Fruit fly (Drosophila melanogaster) whole organism, embryonic: ENCODE measurements around the gene CG5665.
A peak's percentile ranks its signal among the peaks of the same experiment; 100 is the strongest.

Experiments used
- Atf3 ChIP-seq: fragments of 200-800 bp; sonication (Bioruptor generic); optimal IDR thresholded peaks from 3 replicates; lab custom pipeline; 2016; ENCODE audit warnings: missing biosample characterization, missing genetic modification characterization
- B-H1 ChIP-seq: fragments of 200-800 bp; sonication (Bioruptor generic); IDR thresholded peaks from 3 replicates; pipeline ENCODE4 v1.3.6; 2022; ENCODE audit warnings: missing biosample characterization, missing genetic modification characterization
- BEAF-32 ChIP-seq: fragments of 200-800 bp; sonication (Bioruptor generic); optimal IDR thresholded peaks from 3 replicates; lab custom pipeline; 2017; ENCODE audit warnings: missing biosample characterization, missing genetic modification characterization, mild to moderate bottlenecking, moderate library complexity, missing genetic modification reagents
- Bgb ChIP-seq: fragments of 200-800 bp; sonication (Bioruptor generic); IDR thresholded peaks from 2 replicates; pipeline ENCODE4 v1.3.6; 2022; ENCODE audit warnings: missing biosample characterization, missing genetic modification characterization; ENCODE audit not compliant: partially characterized antibody
- CG10366 ChIP-seq: fragments of 200-800 bp; sonication (Bioruptor generic); IDR thresholded peaks from 2 replicates; pipeline ENCODE4 v1.3.6; 2022; ENCODE audit warnings: missing biosample characterization, missing genetic modification characterization
- CG10979 ChIP-seq: fragments of 200-800 bp; sonication (Bioruptor generic); optimal IDR thresholded peaks from 2 replicates; lab custom pipeline; 2018; ENCODE audit warnings: missing biosample characterization, mild to moderate bottlenecking, missing genetic modification characterization, moderate library complexity
- CG11085 ChIP-seq: fragments of 200-800 bp; sonication (Bioruptor generic); IDR thresholded peaks from 2 replicates; pipeline ENCODE4 v1.3.6; 2022; ENCODE audit warnings: missing biosample characterization, missing genetic modification characterization
- CG11398 ChIP-seq: fragments of 200-800 bp; sonication (Bioruptor generic); optimal IDR thresholded peaks from 2 replicates; lab custom pipeline; 2016; ENCODE audit warnings: missing biosample characterization, missing genetic modification characterization
- CG11723 ChIP-seq: fragments of 200-800 bp; sonication (Bioruptor generic); optimal IDR thresholded peaks from 2 replicates; lab custom pipeline; 2017; ENCODE audit warnings: missing biosample characterization, mild to moderate bottlenecking, missing genetic modification characterization
- CG12071 ChIP-seq: fragments of 200-800 bp; sonication (Bioruptor generic); optimal IDR thresholded peaks from 3 replicates; lab custom pipeline; 2018; ENCODE audit warnings: missing biosample characterization, mild to moderate bottlenecking, missing genetic modification characterization
- CG12391 ChIP-seq: fragments of 200-800 bp; sonication (Bioruptor generic); optimal IDR thresholded peaks from 3 replicates; lab custom pipeline; 2018; ENCODE audit warnings: missing biosample characterization, mild to moderate bottlenecking, missing genetic modification characterization, moderate library complexity
- CG12659 ChIP-seq: fragments of 200-800 bp; sonication (Bioruptor generic); optimal IDR thresholded peaks from 3 replicates; lab custom pipeline; 2017; ENCODE audit warnings: mild to moderate bottlenecking, missing biosample characterization, missing genetic modification reagents, missing genetic modification characterization
- CG13123 ChIP-seq: fragments of 200-800 bp; sonication (Bioruptor generic); optimal IDR thresholded peaks from 2 replicates; lab custom pipeline; 2016; ENCODE audit warnings: missing biosample characterization, missing genetic modification characterization
- CG15514 ChIP-seq: fragments of 200-800 bp; sonication (Bioruptor generic); optimal IDR thresholded peaks from 3 replicates; lab custom pipeline; 2017; ENCODE audit warnings: missing biosample characterization, missing genetic modification characterization, mild to moderate bottlenecking, moderate library complexity, missing genetic modification reagents
- CG15696 ChIP-seq: fragments of 200-800 bp; sonication (Bioruptor generic); optimal IDR thresholded peaks from 2 replicates; lab custom pipeline; 2019; ENCODE audit warnings: missing biosample characterization, mild to moderate bottlenecking, missing genetic modification characterization, moderate library complexity
- CG18476 ChIP-seq: fragments of 200-800 bp; sonication (Bioruptor generic); optimal IDR thresholded peaks from 2 replicates; lab custom pipeline; 2016; ENCODE audit warnings: missing biosample characterization, mild to moderate bottlenecking, missing genetic modification characterization
- CG2875 ChIP-seq: fragments of 200-800 bp; sonication (Bioruptor generic); optimal IDR thresholded peaks from 2 replicates; lab custom pipeline; 2017; ENCODE audit warnings: missing biosample characterization, mild to moderate bottlenecking, missing genetic modification characterization, missing genetic modification reagents
- CG30403 ChIP-seq: fragments of 200-800 bp; sonication (Bioruptor generic); optimal IDR thresholded peaks from 3 replicates; lab custom pipeline; 2016; ENCODE audit warnings: missing biosample characterization, missing genetic modification characterization
- CG30431 ChIP-seq: fragments of 200-800 bp; sonication (Bioruptor generic); optimal IDR thresholded peaks from 2 replicates; lab custom pipeline; 2017; ENCODE audit warnings: missing biosample characterization, missing genetic modification characterization
- CG3995 ChIP-seq: fragments of 200-800 bp; sonication (Bioruptor generic); optimal IDR thresholded peaks from 3 replicates; lab custom pipeline; 2016; ENCODE audit warnings: missing biosample characterization, missing genetic modification characterization
- CG4404 ChIP-seq: fragments of 200-800 bp; sonication (Bioruptor generic); IDR thresholded peaks from 2 replicates; pipeline ENCODE4 v1.3.6; 2022; ENCODE audit warnings: missing biosample characterization, missing genetic modification characterization
- CG4820 ChIP-seq: fragments of 200-800 bp; sonication (Bioruptor generic); optimal IDR thresholded peaks from 3 replicates; lab custom pipeline; 2016; ENCODE audit warnings: missing biosample characterization, missing genetic modification characterization
- CG6175 ChIP-seq: fragments of 200-800 bp; sonication (Bioruptor generic); IDR thresholded peaks from 3 replicates; pipeline ENCODE4 v1.3.6; 2022; ENCODE audit warnings: missing biosample characterization, missing genetic modification characterization
- CG6689 ChIP-seq: fragments of 200-800 bp; sonication (Bioruptor generic); IDR thresholded peaks from 2 replicates; pipeline ENCODE4 v1.3.6; 2022; ENCODE audit warnings: missing biosample characterization, missing genetic modification characterization
- CG7839 ChIP-seq: fragments of 200-800 bp; sonication (Bioruptor generic); optimal IDR thresholded peaks from 3 replicates; lab custom pipeline; 2018; ENCODE audit warnings: missing biosample characterization, mild to moderate bottlenecking, missing genetic modification characterization, moderate library complexity
- CG8478 ChIP-seq: fragments of >200 bp; optimal IDR thresholded peaks from 2 replicates; lab custom pipeline; 2018
- CG9727 ChIP-seq: fragments of 200-800 bp; sonication (Bioruptor generic); optimal IDR thresholded peaks from 3 replicates; lab custom pipeline; 2017; ENCODE audit warnings: missing biosample characterization, mild to moderate bottlenecking, missing genetic modification characterization
- Doc2 ChIP-seq: fragments of 200-800 bp; sonication (Bioruptor generic); IDR thresholded peaks from 2 replicates; pipeline ENCODE4 v1.3.6; 2022; ENCODE audit warnings: missing biosample characterization, missing genetic modification characterization
- HLH4C ChIP-seq: fragments of 200-800 bp; sonication (Bioruptor generic); IDR thresholded peaks from 3 replicates; pipeline ENCODE4 v1.3.6; 2022; ENCODE audit warnings: missing biosample characterization, missing genetic modification characterization; ENCODE audit not compliant: partially characterized antibody
- Hsf ChIP-seq: fragments of 200-800 bp; sonication (Bioruptor generic); optimal IDR thresholded peaks from 3 replicates; lab custom pipeline; 2016; ENCODE audit warnings: missing biosample characterization, missing genetic modification characterization
- NC2β ChIP-seq: fragments of 200-800 bp; sonication (Bioruptor generic); optimal IDR thresholded peaks from 2 replicates; lab custom pipeline; 2016; ENCODE audit warnings: missing biosample characterization, missing genetic modification characterization
- Optix ChIP-seq: fragments of 200-800 bp; sonication (Bioruptor generic); IDR thresholded peaks from 3 replicates; pipeline ENCODE4 v1.3.6; 2022; ENCODE audit warnings: missing biosample characterization, missing genetic modification characterization
- Pdp1 ChIP-seq, 2 experiments: fragments of 200-800 bp; sonication (Bioruptor generic); optimal IDR thresholded peaks; 3 replicates each; lab custom pipeline; 2016; ENCODE audit warnings: missing biosample characterization in 2 of 2, missing genetic modification characterization in 2 of 2, mild to moderate bottlenecking in 1 of 2, moderate library complexity in 1 of 2
- ac ChIP-seq: fragments of 200-800 bp; sonication (Bioruptor generic); optimal IDR thresholded peaks from 3 replicates; lab custom pipeline; 2017; ENCODE audit warnings: missing biosample characterization, mild to moderate bottlenecking, missing genetic modification characterization
- amos ChIP-seq: fragments of 200-800 bp; sonication (Bioruptor generic); IDR thresholded peaks from 2 replicates; pipeline ENCODE4 v1.3.6; 2022; ENCODE audit warnings: missing biosample characterization, missing genetic modification characterization; ENCODE audit not compliant: partially characterized antibody
- cas ChIP-seq: fragments of 200-800 bp; sonication (Bioruptor generic); IDR thresholded peaks from 2 replicates; pipeline ENCODE4 v1.3.6; 2022; ENCODE audit warnings: missing biosample characterization, missing genetic modification characterization
- chinmo ChIP-seq: fragments of 200-800 bp; sonication (Bioruptor generic); IDR thresholded peaks from 4 replicates; pipeline ENCODE4 v1.3.6; 2022; ENCODE audit warnings: missing biosample characterization, missing genetic modification characterization; ENCODE audit not compliant: partially characterized antibody
- chm ChIP-seq: fragments of 200-800 bp; sonication (Bioruptor generic); IDR thresholded peaks from 2 replicates; pipeline ENCODE4 v1.3.6; 2022; ENCODE audit warnings: missing biosample characterization, missing genetic modification characterization
- croc ChIP-seq: fragments of 200-800 bp; sonication (Bioruptor generic); conservative IDR thresholded peaks from 3 replicates; pipeline ENCODE4 v1.3.6; 2022; ENCODE audit warnings: missing biosample characterization, missing genetic modification characterization
- h ChIP-seq: fragments of >200 bp; optimal IDR thresholded peaks from 2 replicates; lab custom pipeline; 2017
- oc ChIP-seq: fragments of 200-800 bp; sonication (Bioruptor generic); optimal IDR thresholded peaks from 2 replicates; lab custom pipeline; 2018; ENCODE audit warnings: missing biosample characterization, mild to moderate bottlenecking, missing genetic modification characterization, moderate library complexity
- onecut ChIP-seq: fragments of 200-800 bp; sonication (Bioruptor generic); IDR thresholded peaks from 2 replicates; pipeline ENCODE4 v1.3.6; 2022; ENCODE audit warnings: missing biosample characterization, missing genetic modification characterization
- prd ChIP-seq, 3 experiments: fragments of >200 bp in 2 of 3; fragments of 200-800 bp in 1 of 3; sonication (Bioruptor generic) in 1 of 3; optimal IDR thresholded peaks in 2 of 3; IDR thresholded peaks in 1 of 3; 2 replicates in 2 of 3; 3 replicates in 1 of 3; pipeline versions ENCODE4 v1.3.6 to Lab custom; 2017 to 2022; ENCODE audit warnings: missing biosample characterization in 1 of 3, missing genetic modification characterization in 1 of 3
- scrt ChIP-seq: fragments of 200-800 bp; sonication (Bioruptor generic); optimal IDR thresholded peaks from 2 replicates; lab custom pipeline; 2018; ENCODE audit warnings: missing biosample characterization, mild to moderate bottlenecking, missing genetic modification characterization, moderate library complexity
- seq ChIP-seq: fragments of 200-800 bp; sonication (Bioruptor generic); IDR thresholded peaks from 2 replicates; pipeline ENCODE4 v1.3.6; 2022; ENCODE audit warnings: missing biosample characterization, missing genetic modification characterization
- sisA ChIP-seq: fragments of 200-800 bp; sonication (Bioruptor generic); IDR thresholded peaks from 2 replicates; pipeline ENCODE4 v1.3.6; 2022; ENCODE audit warnings: missing biosample characterization, missing genetic modification characterization
- sug ChIP-seq: fragments of 200-800 bp; optimal IDR thresholded peaks from 2 replicates; lab custom pipeline; 2019; ENCODE audit warnings: missing biosample characterization, mild to moderate bottlenecking, missing genetic modification characterization, moderate library complexity
- ttk ChIP-seq: fragments of 200-800 bp; sonication (Bioruptor generic); IDR thresholded peaks from 2 replicates; pipeline ENCODE4 v2.1.2; 2022; ENCODE audit warnings: missing biosample characterization, missing genetic modification characterization
- tup ChIP-seq: fragments of 200-800 bp; sonication (Bioruptor generic); optimal IDR thresholded peaks from 2 replicates; lab custom pipeline; 2016; ENCODE audit warnings: missing biosample characterization, mild to moderate bottlenecking, missing genetic modification characterization, moderate library complexity
- unc-4 ChIP-seq: fragments of 200-800 bp; sonication (Bioruptor generic); IDR thresholded peaks from 2 replicates; pipeline ENCODE4 v1.3.6; 2022; ENCODE audit warnings: missing biosample characterization, missing genetic modification characterization; ENCODE audit not compliant: partially characterized antibody
- z ChIP-seq: fragments of 200-800 bp; sonication (Bioruptor generic); IDR thresholded peaks from 3 replicates; pipeline ENCODE4 v1.3.6; 2022; ENCODE audit warnings: missing biosample characterization, missing genetic modification characterization

CG5665 gene

DNA sequence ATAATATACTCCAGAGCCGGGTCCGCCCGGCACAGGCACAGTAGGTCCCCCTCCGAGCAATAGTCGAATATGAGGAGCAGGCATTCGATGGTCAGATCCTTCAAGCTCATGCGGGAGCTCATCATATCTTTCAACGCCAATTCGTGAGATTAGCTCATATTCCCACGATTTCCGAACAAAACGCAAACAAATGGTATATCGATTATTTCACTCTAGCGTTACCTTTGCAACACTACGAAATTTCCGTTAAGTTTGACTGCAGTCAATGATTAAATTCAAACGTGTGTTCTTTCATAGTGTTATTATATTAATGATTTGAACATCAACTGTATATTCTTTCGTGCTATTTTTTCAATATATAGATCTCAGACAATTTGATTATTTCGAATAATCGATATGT, 35.0 kb downstream of the CG5665 start, which contains the start of gene CG33969 (continued):
- no peak for TF ChIP-seq chinmo (GFP tag; lab: Robert Waterston, UW)
- no peak for TF ChIP-seq CG9727
- TF ChIP-seq NC2β (GFP tag; lab: Kevin White, UChicago), result no peak
- TF ChIP-seq CG6689, result no peak
- no peak for TF ChIP-seq ac (GFP tag; lab: Kevin White, UChicago)
- peak; percentile 2 for TF ChIP-seq sug (tag; lab: Kevin White, UChicago)
- TF ChIP-seq onecut (GFP tag; lab: Robert Waterston, UW), result peak; percentile 92
- no peak for TF ChIP-seq CG11398 (GFP tag; lab: Kevin White, UChicago)
- no peak for TF ChIP-seq CG12391 (tag; lab: Kevin White, UChicago)
- TF ChIP-seq CG4404 (GFP tag; lab: Robert Waterston, UW), result no peak
- TF ChIP-seq B-H1 (GFP tag; lab: Robert Waterston, UW), result no peak
- TF ChIP-seq CG6175, result no peak
- no peak for TF ChIP-seq sisA (GFP tag; lab: Robert Waterston, UW)
- TF ChIP-seq HLH4C, result peak; percentile 14; the same call in 1 of the 3 replicates
- no peak for TF ChIP-seq tup
- no peak for TF ChIP-seq oc (tag; lab: Kevin White, UChicago)
- TF ChIP-seq z (GFP tag; lab: Robert Waterston, UW), result no peak
- no peak for TF ChIP-seq prd (optimal IDR thresholded peaks at IDR 0.05; lab: Kevin White, UChicago)
- TF ChIP-seq prd (GFP tag; IDR thresholded peaks at IDR 0.05; lab: Robert Waterston, UW), result no peak
- no peak for TF ChIP-seq cas
- no peak for TF ChIP-seq CG8478
- no peak for TF ChIP-seq Atf3 (GFP tag; lab: Kevin White, UChicago)
- no peak for TF ChIP-seq CG4820
- TF ChIP-seq seq (GFP tag; lab: Robert Waterston, UW), result no peak
- TF ChIP-seq ttk (GFP tag; lab: Robert Waterston, UW), result no peak
- TF ChIP-seq h, result no peak
- TF ChIP-seq amos (GFP tag; lab: Robert Waterston, UW), result no peak; the same call in 1 of the 2 replicates
- no peak for TF ChIP-seq CG10366 (GFP tag; lab: Robert Waterston, UW)
- TF ChIP-seq CG15696 (tag; lab: Kevin White, UChicago), result no peak
- TF ChIP-seq CG7839, result no peak
- peak; percentile 42 for TF ChIP-seq CG15514
- TF ChIP-seq BEAF-32 (GFP tag; lab: Kevin White, UChicago), result peak; percentile 58
- peak in 1 of 2 experiments; percentile 46 for TF ChIP-seq Pdp1 (GFP tag; optimal IDR thresholded peaks at IDR 0.05; lab: Kevin White, UChicago)
- no peak for TF ChIP-seq CG30431 (GFP tag; lab: Kevin White, UChicago)
- TF ChIP-seq scrt (GFP tag; lab: Kevin White, UChicago), result no peak
- TF ChIP-seq croc, result no peak
- TF ChIP-seq chm (GFP tag; lab: Robert Waterston, UW), result no peak
- no peak for TF ChIP-seq CG13123 (GFP tag; lab: Kevin White, UChicago)
- no peak for TF ChIP-seq unc-4 (GFP tag; lab: Robert Waterston, UW)
- TF ChIP-seq CG11085 (GFP tag; lab: Robert Waterston, UW), result no peak
- 0 out of 3 replicates have a peak, but pooled peaks have one; percentile 23 for TF ChIP-seq Optix (GFP tag; lab: Robert Waterston, UW)
- no peak for TF ChIP-seq CG30403 (GFP tag; lab: Kevin White, UChicago)
- TF ChIP-seq CG12659 (GFP tag; lab: Kevin White, UChicago), result peak; percentile 22
- no peak for TF ChIP-seq CG10979 (tag; lab: Kevin White, UChicago)
- TF ChIP-seq CG18476 (GFP tag; lab: Kevin White, UChicago), result no peak
- TF ChIP-seq CG3995 (GFP tag; lab: Kevin White, UChicago), result peak; percentile 5
- TF ChIP-seq Hsf (GFP tag; lab: Kevin White, UChicago), result no peak
- TF ChIP-seq Bgb (GFP tag; lab: Robert Waterston, UW), result peak; percentile 6; the same call in 1 of the 2 replicates
- no peak for TF ChIP-seq Doc2
- TF ChIP-seq CG11723 (GFP tag; lab: Kevin White, UChicago), result no peak
- no peak for TF ChIP-seq CG2875 (GFP tag; lab: Kevin White, UChicago)
- TF ChIP-seq CG12071 (GFP tag; lab: Kevin White, UChicago), result no peak
